Worm (Caenorhabditis elegans): ENCODE results near the gene srh-159.

DNA sequence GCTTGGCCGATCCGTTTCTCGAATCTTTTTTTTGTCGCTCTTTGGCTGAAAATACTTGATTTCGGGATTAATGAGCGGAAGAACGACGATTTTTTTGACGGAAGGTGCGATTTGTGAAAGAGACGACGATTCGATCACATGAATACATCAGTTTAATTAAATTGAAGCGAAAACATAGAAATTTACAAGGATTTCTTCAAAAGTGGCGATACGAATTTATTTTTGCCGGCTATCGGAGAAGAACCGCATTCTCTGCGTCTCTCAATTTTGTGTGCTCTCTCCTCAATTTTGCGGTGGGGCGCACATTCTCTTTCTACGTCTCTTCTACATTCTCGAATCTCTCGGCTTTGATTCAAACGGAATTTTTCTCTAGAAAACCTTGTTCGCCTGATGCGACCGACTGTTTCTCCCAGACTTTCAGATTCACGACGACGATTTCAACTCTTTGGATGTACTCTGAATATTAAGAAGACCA is 26.7 kb upstream of the srh-159 start, which contains the start of gene F40D4.17:
- no peak for TF ChIP-seq ets-4 (GFP tag; optimal IDR thresholded peaks at IDR 0.05)
- no peak for TF ChIP-seq Y53G8AR.9 (GFP tag; conservative IDR thresholded peaks at IDR 0.05)
- no peak for TF ChIP-seq lin-54 (GFP tag; optimal IDR thresholded peaks at IDR 0.05)
- no peak for TF ChIP-seq rpc-1 (optimal IDR thresholded peaks at IDR 0.05)
- no peak for TF ChIP-seq rpc-1 (tag; optimal IDR thresholded peaks at IDR 0.05)

Measured in whole organism, young adult.